Fruit fly (Drosophila melanogaster) ovary, adult (tissue): ENCODE measurements around the gene CAH4.

Experiments used
- CG17801 ChIP-seq: fragments of 200-800 bp; optimal IDR thresholded peaks from 2 replicates; lab custom pipeline; 2019; ENCODE audit warnings: missing biosample characterization, mild to moderate bottlenecking, missing genetic modification characterization, moderate library complexity; ENCODE audit not compliant: partially characterized antibody

CAH4 gene

DNA sequence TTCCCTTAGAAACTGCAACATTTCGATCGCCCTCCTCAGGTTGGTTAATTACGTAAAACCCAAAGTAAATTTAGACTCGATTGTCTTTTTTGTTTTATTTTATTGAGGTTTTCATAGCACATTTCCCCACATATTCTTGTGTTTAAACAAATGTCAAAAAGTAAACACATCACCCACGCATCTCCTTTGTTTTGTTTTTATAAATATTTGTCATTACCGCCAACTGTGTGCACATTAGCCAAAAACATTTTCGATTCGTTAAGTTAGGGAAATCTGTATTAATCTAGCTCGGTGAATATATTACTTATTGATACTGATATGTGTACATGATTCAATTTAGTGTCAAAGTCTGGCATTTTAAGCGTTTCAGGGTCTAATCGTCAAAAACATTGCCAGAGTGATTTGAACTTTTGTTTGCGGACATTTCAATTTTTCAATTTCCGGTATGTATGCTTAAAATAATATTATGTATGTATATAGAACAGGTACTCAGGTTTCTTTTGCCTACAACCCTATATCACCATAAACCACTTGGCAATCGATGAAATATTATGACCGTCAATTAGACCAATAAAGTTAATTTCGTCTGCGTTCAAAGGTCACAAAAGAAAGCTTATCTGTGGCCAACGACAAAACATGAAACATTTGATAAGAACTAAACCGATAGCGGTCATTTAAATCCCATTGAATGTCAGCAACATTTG is 47.6 kb downstream of the CAH4 start:
- TF ChIP-seq CG17801 (GFP tag; lab: Kevin White, UChicago), result no peak

DNA sequence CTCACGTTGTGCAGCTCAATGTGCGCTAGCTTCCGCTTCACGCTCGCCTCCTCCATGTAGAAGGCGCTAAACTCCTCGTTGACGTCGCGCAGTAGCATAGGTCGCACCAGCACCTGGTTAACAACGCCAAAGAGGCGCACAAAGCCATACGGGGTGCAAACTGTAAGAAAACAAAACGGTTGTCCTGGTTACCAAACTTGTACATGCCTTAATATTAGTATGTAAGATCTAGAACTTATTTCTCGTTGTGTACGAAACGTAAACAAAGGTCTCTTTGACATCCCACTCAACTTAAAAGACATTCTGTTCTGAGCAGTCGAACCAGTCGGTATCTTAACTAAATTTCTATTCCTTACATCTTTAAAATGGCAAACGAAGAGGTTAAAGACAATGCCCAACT is 50.0 kb downstream of the CAH4 start, which contains the start of gene CG6980:
Gene CG6980 (plus strand): TSS at position 301 of the 400 bp plus-strand sequence.
- TF ChIP-seq CG17801 (GFP tag; lab: Kevin White, UChicago), result no peak
